Fruit fly (Drosophila melanogaster) whole organism, adult: ENCODE measurements around the gene sn.

Source experiments
- Hr96 ChIP-seq: fragments of 200-800 bp; sonication (Bioruptor generic); optimal IDR thresholded peaks from 2 replicates; lab custom pipeline; 2016; ENCODE audit warnings: missing biosample characterization, missing genetic modification characterization
- bab1 ChIP-seq: fragments of 200-800 bp; sonication (Bioruptor generic); optimal IDR thresholded peaks from 3 replicates; lab custom pipeline; 2019; ENCODE audit warnings: missing biosample characterization, mild to moderate bottlenecking, missing genetic modification characterization, moderate library complexity

DNA sequence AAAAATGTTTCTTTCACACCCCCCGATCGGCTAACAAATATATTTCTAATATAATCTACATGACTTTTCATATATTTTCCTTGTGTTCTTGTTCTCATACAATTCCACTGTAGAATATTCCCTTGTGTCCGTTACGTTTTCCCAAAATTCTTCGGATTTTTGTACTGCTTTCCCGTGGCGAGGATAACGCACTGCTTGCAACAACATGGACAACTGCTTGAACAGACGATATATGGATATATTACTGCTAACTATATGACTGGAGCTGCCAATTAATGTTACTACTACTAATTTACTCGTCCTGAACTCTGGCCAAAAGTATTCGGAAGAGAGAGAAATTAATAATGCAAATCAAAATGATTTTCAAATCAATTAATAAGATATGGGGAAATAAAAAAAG lies 38.9 kb upstream of the sn start:
- TF ChIP-seq Hr96 (GFP tag; lab: Kevin White, UChicago) (no peak), bab1 (GFP tag; lab: Kevin White, UChicago) (no peak)
